Worm (Caenorhabditis elegans) whole organism, late embryonic: ENCODE results near the gene F28A10.7.

Experiments
- F13H6.1 ChIP-seq: sonication (generic microtip); optimal IDR thresholded peaks from 2 replicates; lab custom pipeline; 2016; ENCODE audit warnings: missing genetic modification characterization, missing compliant biosample characterization
- T23F11.4 ChIP-seq: fragments of 200-800 bp; sonication (Bioruptor generic); optimal IDR thresholded peaks from 2 replicates; lab custom pipeline; 2018; ENCODE audit warnings: mild to moderate bottlenecking, missing genetic modification characterization, missing compliant biosample characterization
- ahr-1 ChIP-seq: sonication (generic microtip); optimal IDR thresholded peaks from 2 replicates; lab custom pipeline; 2016; ENCODE audit warnings: missing genetic modification characterization, missing compliant biosample characterization
- ceh-18 ChIP-seq: sonication (generic microtip); optimal IDR thresholded peaks from 2 replicates; lab custom pipeline; 2016; ENCODE audit warnings: missing genetic modification characterization, missing compliant biosample characterization
- ceh-19 ChIP-seq: fragments of 200-800 bp; sonication (Bioruptor generic); optimal IDR thresholded peaks from 2 replicates; lab custom pipeline; 2018; ENCODE audit warnings: mild to moderate bottlenecking, missing genetic modification characterization, missing compliant biosample characterization
- ceh-22 ChIP-seq: sonication (generic microtip); optimal IDR thresholded peaks from 2 replicates; lab custom pipeline; 2017; ENCODE audit warnings: missing biosample characterization, missing genetic modification characterization
- ceh-31 ChIP-seq: sonication (generic microtip); optimal IDR thresholded peaks from 2 replicates; lab custom pipeline; 2016; ENCODE audit warnings: missing genetic modification characterization, missing compliant biosample characterization
- ceh-45 ChIP-seq: fragments of 200-800 bp; sonication (Bioruptor generic); IDR thresholded peaks from 2 replicates; pipeline ENCODE4 v1.3.6; 2022; ENCODE audit warnings: missing genetic modification reagents, missing genetic modification characterization, missing compliant biosample characterization
- ceh-48 ChIP-seq: sonication (generic microtip); optimal IDR thresholded peaks from 2 replicates; lab custom pipeline; 2016; ENCODE audit warnings: missing genetic modification characterization, inconsistent platforms, missing compliant biosample characterization
- elt-2 ChIP-seq: sonication (generic microtip); optimal IDR thresholded peaks from 2 replicates; lab custom pipeline; 2016; ENCODE audit warnings: missing genetic modification reagents, missing genetic modification characterization, missing compliant biosample characterization
- elt-4 ChIP-seq: sonication (generic microtip); optimal IDR thresholded peaks from 2 replicates; lab custom pipeline; 2016; ENCODE audit warnings: missing genetic modification characterization, missing compliant biosample characterization
- ets-4 ChIP-seq: sonication (generic microtip); optimal IDR thresholded peaks from 2 replicates; lab custom pipeline; 2016; ENCODE audit warnings: missing genetic modification characterization, missing compliant biosample characterization
- eyg-1 ChIP-seq: sonication (generic microtip); optimal IDR thresholded peaks from 2 replicates; lab custom pipeline; 2016; ENCODE audit warnings: missing genotype, missing genetic modification characterization, missing compliant biosample characterization
- fkh-10 ChIP-seq: fragments of 150-350 bp; optimal IDR thresholded peaks from 2 replicates; lab custom pipeline; 2014; ENCODE audit warnings: missing biosample characterization, missing genetic modification reagents, missing genetic modification characterization
- hlh-13 ChIP-seq: fragments of 200-800 bp; sonication (Bioruptor generic); optimal IDR thresholded peaks from 2 replicates; lab custom pipeline; 2018; ENCODE audit warnings: mild to moderate bottlenecking, missing genetic modification characterization, missing compliant biosample characterization
- madf-2 ChIP-seq: sonication (generic microtip); optimal IDR thresholded peaks from 2 replicates; lab custom pipeline; 2017; ENCODE audit warnings: missing genetic modification characterization, missing compliant biosample characterization
- mec-3 ChIP-seq: sonication (generic microtip); optimal IDR thresholded peaks from 2 replicates; lab custom pipeline; 2016; ENCODE audit warnings: borderline replicate concordance, missing genetic modification characterization, missing compliant biosample characterization
- odd-2 ChIP-seq: sonication (generic microtip); optimal IDR thresholded peaks from 2 replicates; lab custom pipeline; 2017; ENCODE audit warnings: antibody characterized with exemption, mild to moderate bottlenecking, missing genetic modification characterization, missing compliant biosample characterization
- pat-9 ChIP-seq: fragments of 200-800 bp; sonication (Bioruptor generic); optimal IDR thresholded peaks from 2 replicates; lab custom pipeline; 2018; ENCODE audit warnings: mild to moderate bottlenecking, missing genetic modification characterization, moderate library complexity, missing compliant biosample characterization
- pha-2 ChIP-seq: sonication (generic microtip); optimal IDR thresholded peaks from 2 replicates; lab custom pipeline; 2017; ENCODE audit warnings: mild to moderate bottlenecking, missing genetic modification characterization, missing compliant biosample characterization
- pqm-1 ChIP-seq: sonication (generic microtip); optimal IDR thresholded peaks from 2 replicates; lab custom pipeline; 2016; ENCODE audit warnings: missing genetic modification characterization, missing compliant biosample characterization
- ref-2 ChIP-seq: sonication (generic microtip); optimal IDR thresholded peaks from 2 replicates; lab custom pipeline; 2016; ENCODE audit warnings: missing genetic modification characterization, missing compliant biosample characterization
- sdc-2 ChIP-seq: sonication (generic microtip); optimal IDR thresholded peaks from 2 replicates; lab custom pipeline; 2016; ENCODE audit warnings: missing genotype, missing genetic modification characterization, missing compliant biosample characterization
- sox-2 ChIP-seq: fragments of 200-800 bp; sonication (Bioruptor generic); IDR thresholded peaks from 2 replicates; pipeline ENCODE4 v1.3.6; 2022; ENCODE audit warnings: missing genetic modification reagents, missing genetic modification characterization, missing compliant biosample characterization
- ttx-3 ChIP-seq: sonication (generic microtip); optimal IDR thresholded peaks from 2 replicates; lab custom pipeline; 2016; ENCODE audit warnings: missing genetic modification reagents, missing genetic modification characterization, missing compliant biosample characterization
- unc-55 ChIP-seq: sonication (generic microtip); optimal IDR thresholded peaks from 2 replicates; lab custom pipeline; 2017; ENCODE audit warnings: missing biosample characterization, missing genetic modification reagents, missing genetic modification characterization
- zip-5 ChIP-seq: sonication (generic microtip); optimal IDR thresholded peaks from 2 replicates; lab custom pipeline; 2016; ENCODE audit warnings: missing genetic modification characterization, missing compliant biosample characterization
- ztf-16 ChIP-seq: sonication (generic microtip); optimal IDR thresholded peaks from 2 replicates; lab custom pipeline; 2017; ENCODE audit warnings: missing genetic modification characterization, missing compliant biosample characterization

Gene F28A10.7

ce11 chrII:797445-797844 is 48.1 kb downstream of the F28A10.7 start:
- TF ChIP-seq pha-2 (tag; lab: Kevin White, UChicago) (no peak), pat-9 (tag; lab: Kevin White, UChicago) (no peak), F13H6.1 (tag; lab: Kevin White, UChicago) (no peak), eyg-1 (tag; lab: Kevin White, UChicago) (no peak), ceh-31 (tag; lab: Kevin White, UChicago) (no peak), sdc-2 (tag; lab: Kevin White, UChicago) (no peak), hlh-13 (no peak), pqm-1 (tag; lab: Kevin White, UChicago) (no peak), sox-2 (GFP tag; lab: Robert Waterston, UW) (no peak), elt-2 (tag; lab: Kevin White, UChicago) (no peak), elt-4 (tag; lab: Kevin White, UChicago) (no peak), ceh-18 (tag; lab: Kevin White, UChicago) (no peak), madf-2 (tag; lab: Kevin White, UChicago) (no peak), ttx-3 (tag; lab: Kevin White, UChicago) (no peak), zip-5 (no peak), ztf-16 (tag; lab: Kevin White, UChicago) (no peak), ceh-22 (tag; lab: Kevin White, UChicago) (no peak)

ce11 chrII:796916-797315 is 48.6 kb downstream of the F28A10.7 start:
- TF ChIP-seq ahr-1 (tag; lab: Kevin White, UChicago) (no peak), ceh-19 (no peak), mec-3 (tag; lab: Kevin White, UChicago) (no peak), ceh-31 (tag; lab: Kevin White, UChicago) (no peak), ceh-48 (no peak), fkh-10 (GFP tag; lab: Kevin White, UChicago) (no peak), unc-55 (GFP tag; lab: Kevin White, UChicago) (no peak), ets-4 (no peak), ref-2 (no peak), T23F11.4 (GFP tag; lab: Kevin White, UChicago) (no peak), odd-2 (tag; lab: Kevin White, UChicago) (no peak), ceh-45 (GFP tag; lab: Robert Waterston, UW) (no peak)
